Worm (Caenorhabditis elegans) whole organism, L4/young adult: Measurements from ENCODE around the gene fbxa-59.

Experiments used
- dao-5 ChIP-seq: sonication (generic microtip); optimal IDR thresholded peaks from 2 replicates; lab custom pipeline; 2016; ENCODE audit warnings: missing genotype, missing genetic modification characterization, moderate library complexity, missing compliant biosample characterization
- him-1 ChIP-seq: sonication (generic microtip); optimal IDR thresholded peaks from 2 replicates; lab custom pipeline; 2016; ENCODE audit warnings: missing genotype, missing genetic modification reagents, missing genetic modification characterization, missing compliant biosample characterization

DNA sequence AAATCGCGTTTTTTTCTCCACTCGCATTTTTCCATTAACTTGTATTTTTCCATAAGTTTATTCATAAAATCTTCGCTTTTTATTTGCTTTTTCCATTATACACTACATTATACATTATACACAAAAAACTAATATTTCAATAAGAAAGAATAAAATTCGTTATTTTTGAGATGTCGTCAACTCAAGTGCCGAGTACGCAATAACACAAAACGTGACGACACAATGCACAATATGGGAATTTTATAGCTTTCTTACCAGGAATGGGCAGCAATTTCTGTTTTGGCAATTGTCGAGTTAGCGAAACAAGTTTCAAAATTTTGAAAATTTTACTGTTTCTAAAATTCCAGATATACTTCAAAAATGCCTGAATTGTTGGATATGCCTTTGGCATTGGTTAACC, 8.9 kb upstream of the fbxa-59 start, which contains the start of gene fbxa-10:
- TF ChIP-seq him-1 (tag; lab: Kevin White, UChicago) (no peak), dao-5 (tag; lab: Kevin White, UChicago) (no peak)
